Worm (Caenorhabditis elegans) whole organism, L1 larva: Measurements from ENCODE around the gene Y15E3A.4.
A peak's percentile ranks its signal among the peaks of the same experiment; 100 is the strongest.

Source experiments
- C16A3.4 ChIP-seq: fragments of 150-350 bp; optimal IDR thresholded peaks from 2 replicates; lab custom pipeline; 2014; ENCODE audit warnings: missing biosample characterization, missing genetic modification characterization
- aha-1 ChIP-seq: fragments of 150-350 bp; optimal IDR thresholded peaks from 2 replicates; lab custom pipeline; 2014; ENCODE audit warnings: missing biosample characterization, missing genetic modification characterization
- alr-1 ChIP-seq: fragments of 200-800 bp; sonication (Bioruptor generic); optimal IDR thresholded peaks from 2 replicates; lab custom pipeline; 2018; ENCODE audit warnings: borderline replicate concordance, mild to moderate bottlenecking, missing genetic modification characterization, missing compliant biosample characterization
- blmp-1 ChIP-seq: fragments of 150-350 bp; optimal IDR thresholded peaks from 2 replicates; lab custom pipeline; 2014; ENCODE audit warnings: missing biosample characterization, missing genetic modification characterization
- ceh-63 ChIP-seq: fragments of 200-800 bp; sonication (Bioruptor generic); optimal IDR thresholded peaks from 2 replicates; lab custom pipeline; 2018; ENCODE audit warnings: mild to moderate bottlenecking, missing genetic modification characterization, missing compliant biosample characterization
- ceh-82 ChIP-seq, 3 experiments: fragments of 150-350 bp in 1 of 3; sonication (generic microtip) in 2 of 3; optimal IDR thresholded peaks; 2 replicates each; lab custom pipeline; 2014 to 2017; ENCODE audit warnings: missing biosample characterization in 3 of 3, missing genetic modification characterization in 3 of 3
- ceh-88 ChIP-seq: fragments of 200-800 bp; sonication (Bioruptor generic); IDR thresholded peaks from 2 replicates; pipeline ENCODE4 v1.3.6; 2022; ENCODE audit warnings: missing genetic modification characterization, missing compliant biosample characterization
- ceh-90 ChIP-seq: sonication (generic microtip); optimal IDR thresholded peaks from 2 replicates; lab custom pipeline; 2016; ENCODE audit warnings: missing genetic modification characterization, missing compliant biosample characterization
- dpl-1 ChIP-seq, 3 experiments: fragments of 150-350 bp in 2 of 3; sonication (generic microtip) in 1 of 3; optimal IDR thresholded peaks; 2 replicates each; lab custom pipeline; 2014 to 2017; ENCODE audit warnings: missing biosample characterization in 3 of 3, missing genetic modification characterization in 3 of 3, missing genetic modification reagents in 3 of 3
- efl-1 ChIP-seq, 4 experiments: fragments of 150-350 bp; optimal IDR thresholded peaks in 3 of 4; peaks in 1 of 4; 1 replicate in 1 of 4; 2 replicates in 3 of 4; lab custom pipeline; 2014; ENCODE audit warnings: missing biosample characterization in 2 of 4, missing genetic modification characterization in 2 of 4, missing genetic modification reagents in 2 of 4
- elt-3 ChIP-seq, 6 experiments: fragments of 150-350 bp in 1 of 6; sonication (generic microtip); optimal IDR thresholded peaks; 2 replicates each; lab custom pipeline; 2017 to 2018; ENCODE audit warnings: missing biosample characterization in 6 of 6, missing genetic modification characterization in 6 of 6, inconsistent platforms in 1 of 6
- ets-5 ChIP-seq: fragments of 200-800 bp; sonication (Bioruptor generic); IDR thresholded peaks from 2 replicates; pipeline ENCODE4 v1.3.6; 2022; ENCODE audit warnings: missing genetic modification characterization, missing compliant biosample characterization
- irx-1 ChIP-seq: sonication (generic microtip); optimal IDR thresholded peaks from 2 replicates; lab custom pipeline; 2016; ENCODE audit warnings: missing genetic modification characterization, missing compliant biosample characterization
- isw-1 ChIP-seq: fragments of 200-800 bp; sonication (Bioruptor generic); IDR thresholded peaks from 2 replicates; pipeline ENCODE4 v1.3.6; 2022; ENCODE audit warnings: missing genetic modification characterization, missing compliant biosample characterization
- jun-1 ChIP-seq: fragments of 150-350 bp; optimal IDR thresholded peaks from 2 replicates; lab custom pipeline; 2014; ENCODE audit warnings: missing biosample characterization, missing genetic modification reagents, missing genetic modification characterization
- lin-13 ChIP-seq: fragments of 150-350 bp; optimal IDR thresholded peaks from 2 replicates; lab custom pipeline; 2014; ENCODE audit warnings: missing biosample characterization, missing genetic modification reagents, missing genetic modification characterization
- lin-14 ChIP-seq: fragments of 200-800 bp; sonication (Bioruptor generic); optimal IDR thresholded peaks from 2 replicates; lab custom pipeline; 2018; ENCODE audit warnings: mild to moderate bottlenecking, missing genetic modification characterization, moderate library complexity, missing compliant biosample characterization
- lin-15B ChIP-seq: fragments of 150-350 bp; sonication (generic microtip); optimal IDR thresholded peaks from 3 replicates; lab custom pipeline; 2014; ENCODE audit warnings: missing biosample characterization, missing genetic modification characterization
- lin-35 ChIP-seq, 2 experiments: fragments of 150-350 bp; optimal IDR thresholded peaks; 2 replicates each; lab custom pipeline; 2014; ENCODE audit warnings: missing biosample characterization in 2 of 2, missing genetic modification characterization in 2 of 2, missing genetic modification reagents in 2 of 2
- lsy-2 ChIP-seq, 2 experiments: fragments of 150-350 bp; optimal IDR thresholded peaks; 2 replicates each; lab custom pipeline; 2014; ENCODE audit warnings: missing biosample characterization in 2 of 2, missing genetic modification characterization in 2 of 2
- mab-9 ChIP-seq: fragments of 200-800 bp; sonication (Bioruptor generic); IDR thresholded peaks from 2 replicates; pipeline ENCODE4 v1.3.6; 2022; ENCODE audit warnings: missing genetic modification reagents, missing genetic modification characterization, missing compliant biosample characterization
- mdl-1 ChIP-seq, 2 experiments: fragments of 150-350 bp; optimal IDR thresholded peaks; 2 replicates each; lab custom pipeline; 2014 to 2017; ENCODE audit warnings: missing biosample characterization in 2 of 2, missing genetic modification characterization in 2 of 2, inconsistent platforms in 1 of 2
- mef-2 ChIP-seq: fragments of 150-350 bp; optimal IDR thresholded peaks from 2 replicates; lab custom pipeline; 2014; ENCODE audit warnings: missing biosample characterization, missing genetic modification characterization
- mep-1 ChIP-seq: fragments of 150-350 bp; optimal IDR thresholded peaks from 2 replicates; lab custom pipeline; 2014; ENCODE audit warnings: missing biosample characterization, missing genetic modification characterization
- nhr-11 ChIP-seq: fragments of 150-350 bp; optimal IDR thresholded peaks from 2 replicates; lab custom pipeline; 2014; ENCODE audit warnings: missing biosample characterization, missing genetic modification characterization
- nhr-20 ChIP-seq: sonication (generic microtip); optimal IDR thresholded peaks from 2 replicates; lab custom pipeline; 2016; ENCODE audit warnings: mild to moderate bottlenecking, missing genetic modification characterization, missing compliant biosample characterization
- nhr-28 ChIP-seq: fragments of 150-350 bp; optimal IDR thresholded peaks from 2 replicates; lab custom pipeline; 2014; ENCODE audit warnings: missing biosample characterization, missing genetic modification characterization
- nhr-47 ChIP-seq: sonication (generic microtip); optimal IDR thresholded peaks from 2 replicates; lab custom pipeline; 2016; ENCODE audit warnings: mild to moderate bottlenecking, missing genetic modification characterization, moderate library complexity, missing compliant biosample characterization
- nhr-71 ChIP-seq: sonication (generic microtip); optimal IDR thresholded peaks from 2 replicates; lab custom pipeline; 2016; ENCODE audit warnings: mild to moderate bottlenecking, missing genetic modification characterization, moderate library complexity, missing compliant biosample characterization
- nhr-90 ChIP-seq: sonication (generic microtip); optimal IDR thresholded peaks from 2 replicates; lab custom pipeline; 2016; ENCODE audit warnings: mild to moderate bottlenecking, missing genetic modification characterization, missing compliant biosample characterization; ENCODE audit not compliant: poor library complexity
- pag-3 ChIP-seq: sonication (generic microtip); optimal IDR thresholded peaks from 2 replicates; lab custom pipeline; 2017; ENCODE audit warnings: missing genetic modification characterization, mild to moderate bottlenecking, missing compliant biosample characterization, antibody characterized with exemption, borderline replicate concordance; ENCODE audit not compliant: insufficient read depth
- pax-3 ChIP-seq: fragments of 200-800 bp; sonication (Bioruptor generic); optimal IDR thresholded peaks from 2 replicates; lab custom pipeline; 2018; ENCODE audit warnings: mild to moderate bottlenecking, missing genetic modification characterization, moderate library complexity, missing compliant biosample characterization
- pqm-1 ChIP-seq: sonication (generic microtip); optimal IDR thresholded peaks from 3 replicates; lab custom pipeline; 2017; ENCODE audit warnings: missing biosample characterization, missing genetic modification characterization
- rnt-1 ChIP-seq: sonication (generic microtip); optimal IDR thresholded peaks from 2 replicates; lab custom pipeline; 2016; ENCODE audit warnings: mild to moderate bottlenecking, missing genetic modification characterization, moderate library complexity, missing compliant biosample characterization
- skn-1 ChIP-seq: fragments of 150-350 bp; optimal IDR thresholded peaks from 2 replicates; lab custom pipeline; 2014; ENCODE audit warnings: missing biosample characterization, missing genetic modification characterization
- snpc-4 ChIP-seq: fragments of 150-350 bp; optimal IDR thresholded peaks from 2 replicates; lab custom pipeline; 2014; ENCODE audit warnings: missing biosample characterization, missing genetic modification characterization
- snu-23 ChIP-seq: sonication (generic microtip); optimal IDR thresholded peaks from 2 replicates; lab custom pipeline; 2016; ENCODE audit warnings: missing genetic modification characterization, missing compliant biosample characterization
- sptf-1 ChIP-seq: fragments of 150-350 bp; optimal IDR thresholded peaks from 2 replicates; lab custom pipeline; 2014; ENCODE audit warnings: missing biosample characterization, missing genetic modification characterization
- sup-37 ChIP-seq: fragments of 200-800 bp; sonication (Bioruptor generic); optimal IDR thresholded peaks from 2 replicates; lab custom pipeline; 2018; ENCODE audit warnings: mild to moderate bottlenecking, missing genetic modification characterization, missing compliant biosample characterization
- swsn-7 ChIP-seq: sonication (generic microtip); optimal IDR thresholded peaks from 2 replicates; lab custom pipeline; 2016; ENCODE audit warnings: missing genetic modification characterization, missing compliant biosample characterization
- tbx-2 ChIP-seq: sonication (generic microtip); optimal IDR thresholded peaks from 2 replicates; lab custom pipeline; 2016; ENCODE audit warnings: missing genetic modification characterization, missing compliant biosample characterization
- tlp-1 ChIP-seq: fragments of 150-350 bp; optimal IDR thresholded peaks from 2 replicates; lab custom pipeline; 2014; ENCODE audit warnings: missing biosample characterization, missing genetic modification characterization
- unc-130 ChIP-seq: fragments of 150-350 bp; optimal IDR thresholded peaks from 2 replicates; lab custom pipeline; 2017; ENCODE audit warnings: missing biosample characterization, missing genetic modification characterization, inconsistent platforms
- unc-62 ChIP-seq: fragments of 150-350 bp; optimal IDR thresholded peaks from 2 replicates; lab custom pipeline; 2014; ENCODE audit warnings: missing biosample characterization, missing genetic modification reagents, missing genetic modification characterization
- unc-98 ChIP-seq: fragments of 200-800 bp; sonication (Bioruptor generic); IDR thresholded peaks from 2 replicates; pipeline ENCODE4 v1.3.6; 2022; ENCODE audit warnings: missing genetic modification characterization, missing compliant biosample characterization
- vab-15 ChIP-seq: sonication (generic microtip); optimal IDR thresholded peaks from 2 replicates; lab custom pipeline; 2017; ENCODE audit warnings: missing genotype, mild to moderate bottlenecking, missing genetic modification characterization, missing compliant biosample characterization
- xbp-1 ChIP-seq: sonication (generic microtip); optimal IDR thresholded peaks from 2 replicates; lab custom pipeline; 2016; ENCODE audit warnings: missing genetic modification characterization, missing compliant biosample characterization
- zag-1 ChIP-seq: fragments of 150-350 bp; optimal IDR thresholded peaks from 2 replicates; lab custom pipeline; 2014; ENCODE audit warnings: missing biosample characterization, missing genetic modification characterization
- ztf-11 ChIP-seq, 2 experiments: sonication (generic microtip); optimal IDR thresholded peaks; 2 replicates each; lab custom pipeline; 2016 to 2017; ENCODE audit warnings: missing genetic modification characterization in 2 of 2, missing biosample characterization in 1 of 2, missing compliant biosample characterization in 1 of 2

Y15E3A.4 gene

DNA sequence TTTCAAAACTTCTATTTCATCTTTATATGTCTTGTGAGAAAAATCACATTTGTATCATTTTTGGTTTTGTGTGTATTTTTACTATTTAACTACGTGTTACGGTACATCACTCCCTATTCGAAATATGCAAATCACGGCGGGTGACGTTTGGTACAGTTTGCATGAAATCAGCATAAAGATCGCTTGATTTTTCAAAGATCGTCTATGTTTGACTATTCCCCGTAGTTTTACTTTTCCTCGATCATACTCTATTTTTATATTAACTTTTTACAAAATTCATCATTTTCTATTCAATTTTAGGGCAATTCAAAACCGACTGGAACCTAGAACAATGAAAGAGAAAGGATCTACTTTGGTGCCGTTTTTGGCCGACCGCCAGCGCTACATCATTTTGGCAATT, at the start of gene Y15E3A.4:
Y15E3A.4 (plus strand) TSS at position 301 of the 400 bp plus-strand sequence.
- TF ChIP-seq unc-98 (GFP tag; lab: Robert Waterston, UW) = no peak
- no peak for TF ChIP-seq lin-13
- TF ChIP-seq nhr-11 (tag; lab: Kevin White, UChicago) = no peak
- TF ChIP-seq vab-15 = no peak
- no peak for TF ChIP-seq tbx-2 (tag; lab: Kevin White, UChicago)
- no peak for TF ChIP-seq efl-1 (optimal IDR thresholded peaks at IDR 0.05; lab: Kevin White, UChicago)
- no peak for TF ChIP-seq efl-1 (GFP tag; optimal IDR thresholded peaks at IDR 0.05 in 1 of 2; lab: Kevin White, UChicago)
- TF ChIP-seq irx-1 (tag; lab: Kevin White, UChicago) = no peak
- TF ChIP-seq unc-62 (GFP tag; lab: Kevin White, UChicago) = no peak
- no peak for TF ChIP-seq sptf-1 (tag; lab: Kevin White, UChicago)
- TF ChIP-seq lin-14 (GFP tag; lab: Kevin White, UChicago) = no peak
- TF ChIP-seq zag-1 (tag; lab: Kevin White, UChicago) = no peak
- TF ChIP-seq isw-1 = no peak
- TF ChIP-seq ets-5 (GFP tag; lab: Robert Waterston, UW) = no peak
- TF ChIP-seq elt-3 (tag; optimal IDR thresholded peaks at IDR 0.05; lab: Kevin White, UChicago) = no peak
- TF ChIP-seq tlp-1 = no peak

DNA sequence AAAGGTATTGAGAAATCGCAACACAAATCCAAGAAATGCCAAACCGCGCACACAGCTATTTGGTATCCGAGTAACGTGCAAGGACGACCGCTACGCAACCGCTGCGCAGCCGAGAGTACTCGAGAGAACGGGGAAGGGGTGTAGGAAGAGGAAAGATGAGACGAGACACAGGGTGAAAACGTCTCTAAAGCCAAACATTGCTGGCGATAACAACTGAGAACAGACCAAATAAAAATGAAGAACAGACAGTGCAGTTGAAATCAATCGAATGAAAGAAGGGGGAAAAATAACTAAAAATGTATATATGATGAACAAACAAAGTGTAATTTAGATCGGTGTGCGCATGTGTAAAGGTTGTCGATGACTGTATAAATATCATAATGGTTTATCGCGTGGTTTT, 49.5 kb upstream of the Y15E3A.4 start:
- TF ChIP-seq lin-35 (GFP tag; optimal IDR thresholded peaks at IDR 0.05; lab: Kevin White, UChicago) (peak; percentile 15 to 49), blmp-1 (tag; lab: Kevin White, UChicago) (peak; percentile 83), aha-1 (no peak), pax-3 (tag; lab: Kevin White, UChicago) (no peak), skn-1 (peak; percentile 10), rnt-1 (tag; lab: Kevin White, UChicago) (peak; percentile 8), swsn-7 (tag; lab: Kevin White, UChicago) (peak; percentile 17), nhr-28 (no peak), ceh-82 (tag; optimal IDR thresholded peaks at IDR 0.05; lab: Kevin White, UChicago) (peak in 1 of 3 experiments; percentile 47), efl-1 (optimal IDR thresholded peaks at IDR 0.05; lab: Kevin White, UChicago) (peak in 1 of 2 experiments; percentile 8), efl-1 (GFP tag; optimal IDR thresholded peaks at IDR 0.05 in 1 of 2; lab: Kevin White, UChicago) (no peak), ztf-11 (tag; optimal IDR thresholded peaks at IDR 0.05; lab: Kevin White, UChicago) (no peak), xbp-1 (tag; lab: Kevin White, UChicago) (peak; percentile 17), lsy-2 (tag; optimal IDR thresholded peaks at IDR 0.05; lab: Kevin White, UChicago) (peak in 1 of 2 experiments; percentile 48), dpl-1 (GFP tag; optimal IDR thresholded peaks at IDR 0.05; lab: Kevin White, UChicago) (peak in 1 of 3 experiments; percentile 8), mef-2 (tag; lab: Kevin White, UChicago) (no peak), tbx-2 (tag; lab: Kevin White, UChicago) (peak; percentile 16), lin-15B (tag; lab: Kevin White, UChicago) (no peak), mab-9 (GFP tag; lab: Robert Waterston, UW) (no peak), jun-1 (tag; lab: Kevin White, UChicago) (peak; percentile 8), sup-37 (no peak), C16A3.4 (tag; lab: Kevin White, UChicago) (peak; percentile 13), snu-23 (GFP tag; lab: Kevin White, UChicago) (peak; percentile 49), ceh-88 (GFP tag; lab: Robert Waterston, UW) (no peak), pqm-1 (tag; lab: Kevin White, UChicago) (no peak), lin-14 (GFP tag; lab: Kevin White, UChicago) (peak; percentile 73), nhr-71 (peak; percentile 43), snpc-4 (peak; percentile 37), mdl-1 (tag; optimal IDR thresholded peaks at IDR 0.05; lab: Kevin White, UChicago) (peak in 1 of 2 experiments; percentile 53), ceh-63 (GFP tag; lab: Kevin White, UChicago) (no peak), pag-3 (no peak), mep-1 (tag; lab: Kevin White, UChicago) (peak; percentile 35), nhr-90 (peak; percentile 20), unc-130 (tag; lab: Kevin White, UChicago) (no peak), nhr-20 (tag; lab: Kevin White, UChicago) (peak; percentile 42), elt-3 (tag; optimal IDR thresholded peaks at IDR 0.05; lab: Kevin White, UChicago) (peak in 1 of 6 experiments; percentile 67), alr-1 (tag; lab: Kevin White, UChicago) (no peak), ceh-90 (tag; lab: Kevin White, UChicago) (no peak), zag-1 (tag; lab: Kevin White, UChicago) (no peak), nhr-47 (peak; percentile 26)
